Fruit fly (Drosophila melanogaster): ENCODE measurements around the gene CG14314.

DNA sequence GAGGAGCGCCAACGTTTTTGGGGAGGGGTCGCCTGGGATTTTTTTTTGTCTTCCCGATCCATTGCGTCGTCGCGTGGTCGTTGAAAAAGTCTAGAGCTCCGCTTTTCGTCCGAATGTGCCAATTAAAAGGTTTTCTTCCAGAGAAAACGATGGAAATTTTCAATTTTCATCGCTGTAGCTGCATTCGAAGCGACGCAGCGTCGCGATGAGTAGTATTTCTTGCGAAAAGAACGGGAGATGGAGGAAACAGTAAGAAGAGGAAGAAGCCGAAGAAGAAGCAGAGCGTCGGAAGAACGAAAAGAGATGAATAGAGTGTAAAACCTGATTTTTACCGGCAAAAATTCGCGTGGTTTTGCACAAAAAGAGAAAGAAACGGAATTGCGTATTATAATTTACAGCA lies 27.1 kb downstream of the CG14314 start:
- TF ChIP-seq cic (GFP tag; optimal IDR thresholded peaks at IDR 0.05) (no peak), bab1 (GFP tag; optimal IDR thresholded peaks at IDR 0.05) (no peak), CG33017 (tag; optimal IDR thresholded peaks at IDR 0.05) (no peak), Crg-1 (GFP tag; optimal IDR thresholded peaks at IDR 0.05) (no peak), CG5204 (GFP tag; optimal IDR thresholded peaks at IDR 0.05) (no peak), pad (GFP tag; optimal IDR thresholded peaks at IDR 0.05) (no peak), tj (GFP tag; optimal IDR thresholded peaks at IDR 0.05) (no peak), kay (GFP tag; ENCODE audit: borderline replicate concordance) (no peak), CG12768 (GFP tag; optimal IDR thresholded peaks at IDR 0.05) (no peak), CG7045 (GFP tag; optimal IDR thresholded peaks at IDR 0.05) (no peak), CG7101 (tag; optimal IDR thresholded peaks at IDR 0.05) (no peak), CG1620 (GFP tag; optimal IDR thresholded peaks at IDR 0.05) (no peak)

Data from whole organism, adult.